Worm (Caenorhabditis elegans) whole organism, L3 larva: ENCODE results near the gene pfk-1.1.

Experiments
- ZK546.5 ChIP-seq: sonication (generic microtip); optimal IDR thresholded peaks from 2 replicates; lab custom pipeline; 2017; ENCODE audit warnings: missing biosample characterization, missing genetic modification characterization
- aly-2 ChIP-seq: fragments of 150-350 bp; optimal IDR thresholded peaks from 2 replicates; lab custom pipeline; 2014; ENCODE audit warnings: missing biosample characterization, missing genetic modification characterization
- ama-1 ChIP-seq: fragments of 150-350 bp; optimal IDR thresholded peaks from 2 replicates; lab custom pipeline; 2018
- daf-12 ChIP-seq: fragments of 150-350 bp; optimal IDR thresholded peaks from 2 replicates; lab custom pipeline; 2014; ENCODE audit warnings: missing biosample characterization, missing genetic modification reagents, missing genetic modification characterization
- elt-3 ChIP-seq, 3 experiments: fragments of 150-350 bp in 1 of 3; sonication (generic microtip) in 2 of 3; optimal IDR thresholded peaks; 2 replicates in 2 of 3; 4 replicates in 1 of 3; lab custom pipeline; 2014 to 2017; ENCODE audit warnings: missing biosample characterization in 3 of 3, missing genetic modification characterization in 3 of 3
- fos-1 ChIP-seq: fragments of 150-350 bp; optimal IDR thresholded peaks from 2 replicates; lab custom pipeline; 2014; ENCODE audit warnings: missing biosample characterization, missing genetic modification characterization
- nhr-76 ChIP-seq: fragments of 150-350 bp; sonication (generic microtip); optimal IDR thresholded peaks from 5 replicates; lab custom pipeline; 2014; ENCODE audit warnings: missing biosample characterization, missing genetic modification characterization
- pqm-1 ChIP-seq: fragments of 150-350 bp; optimal IDR thresholded peaks from 2 replicates; lab custom pipeline; 2017; ENCODE audit warnings: missing biosample characterization, missing genetic modification characterization, inconsistent platforms
- snpc-4 ChIP-seq: fragments of 150-350 bp; optimal IDR thresholded peaks from 2 replicates; lab custom pipeline; 2014; ENCODE audit warnings: missing biosample characterization, missing genetic modification characterization
- unc-39 ChIP-seq: sonication (generic microtip); optimal IDR thresholded peaks from 4 replicates; lab custom pipeline; 2017; ENCODE audit warnings: missing biosample characterization, missing genetic modification characterization
- unc-62 ChIP-seq: fragments of 150-350 bp; sonication (generic microtip); optimal IDR thresholded peaks from 4 replicates; lab custom pipeline; 2014; ENCODE audit warnings: missing biosample characterization, missing genetic modification reagents, missing genetic modification characterization
- ztf-11 ChIP-seq: fragments of 150-350 bp; optimal IDR thresholded peaks from 2 replicates; lab custom pipeline; 2014; ENCODE audit warnings: missing biosample characterization, missing genetic modification characterization

ce11 chrX:2975421-2975820 lies 34.7 kb downstream of the pfk-1.1 start:
- TF ChIP-seq aly-2 (no peak), snpc-4 (tag; lab: Kevin White, UChicago) (no peak), unc-62 (GFP tag; lab: Kevin White, UChicago) (no peak), daf-12 (no peak), fos-1 (tag; lab: Kevin White, UChicago) (no peak), unc-39 (tag; lab: Kevin White, UChicago) (no peak), elt-3 (tag; optimal IDR thresholded peaks at IDR 0.05; lab: Kevin White, UChicago) (no peak), ama-1 (lab: Kevin White, UChicago) (no peak), nhr-76 (tag; lab: Kevin White, UChicago) (no peak), ztf-11 (no peak), pqm-1 (tag; lab: Kevin White, UChicago) (no peak), ZK546.5 (tag; lab: Kevin White, UChicago) (no peak)
